Worm (Caenorhabditis elegans) whole organism, L2 larva: ENCODE data around the gene moa-1.

Experiments used
- F13H6.1 ChIP-seq: sonication (generic microtip); optimal IDR thresholded peaks from 2 replicates; lab custom pipeline; 2016; ENCODE audit warnings: missing genetic modification characterization, missing compliant biosample characterization
- R02D3.7 ChIP-seq: fragments of 150-350 bp; optimal IDR thresholded peaks from 2 replicates; lab custom pipeline; 2014; ENCODE audit warnings: missing biosample characterization, missing genetic modification characterization
- Y55F3AM.14 ChIP-seq: fragments of 200-800 bp; sonication (Bioruptor generic); optimal IDR thresholded peaks from 2 replicates; lab custom pipeline; 2018; ENCODE audit warnings: mild to moderate bottlenecking, missing genetic modification characterization, missing compliant biosample characterization
- ZK546.5 ChIP-seq: sonication (generic microtip); optimal IDR thresholded peaks from 2 replicates; lab custom pipeline; 2017; ENCODE audit warnings: missing biosample characterization, missing genetic modification characterization
- aly-2 ChIP-seq: fragments of 150-350 bp; optimal IDR thresholded peaks from 2 replicates; lab custom pipeline; 2014; ENCODE audit warnings: missing biosample characterization, missing genetic modification characterization
- ama-1 ChIP-seq: fragments of 150-350 bp; optimal IDR thresholded peaks from 2 replicates; lab custom pipeline; 2018; ENCODE audit warnings: inconsistent platforms
- blmp-1 ChIP-seq: sonication (generic microtip); optimal IDR thresholded peaks from 2 replicates; lab custom pipeline; 2017; ENCODE audit warnings: missing genetic modification characterization, mild to moderate bottlenecking, missing compliant biosample characterization, antibody characterized with exemption, moderate library complexity; ENCODE audit not compliant: insufficient read depth
- ceh-16 ChIP-seq: fragments of 150-350 bp; optimal IDR thresholded peaks from 2 replicates; lab custom pipeline; 2014; ENCODE audit warnings: missing biosample characterization, missing genetic modification characterization
- ceh-82 ChIP-seq: fragments of 150-350 bp; optimal IDR thresholded peaks from 2 replicates; lab custom pipeline; 2014; ENCODE audit warnings: missing biosample characterization, missing genetic modification characterization
- crh-2 ChIP-seq: sonication (generic microtip); optimal IDR thresholded peaks from 2 replicates; lab custom pipeline; 2017; ENCODE audit warnings: missing biosample characterization, missing genetic modification characterization
- dmd-4 ChIP-seq: sonication (generic microtip); optimal IDR thresholded peaks from 2 replicates; lab custom pipeline; 2017; ENCODE audit warnings: missing biosample characterization, missing genetic modification characterization
- elt-3 ChIP-seq: sonication (generic microtip); optimal IDR thresholded peaks from 2 replicates; lab custom pipeline; 2017; ENCODE audit warnings: missing biosample characterization, missing genetic modification characterization
- fos-1 ChIP-seq: fragments of 150-350 bp; optimal IDR thresholded peaks from 2 replicates; lab custom pipeline; 2014; ENCODE audit warnings: missing biosample characterization, missing genetic modification characterization
- lin-11 ChIP-seq: fragments of 150-350 bp; sonication (generic microtip); optimal IDR thresholded peaks from 2 replicates; lab custom pipeline; 2014; ENCODE audit warnings: missing biosample characterization, missing genetic modification characterization, inconsistent platforms, mixed read lengths
- lin-13 ChIP-seq: fragments of 150-350 bp; optimal IDR thresholded peaks from 2 replicates; lab custom pipeline; 2014; ENCODE audit warnings: missing biosample characterization, missing genetic modification reagents, missing genetic modification characterization
- lsy-2 ChIP-seq, 2 experiments: fragments of 150-350 bp in 1 of 2; sonication (generic microtip) in 1 of 2; optimal IDR thresholded peaks; 2 replicates each; lab custom pipeline; 2014 to 2017; ENCODE audit warnings: missing biosample characterization in 2 of 2, missing genetic modification characterization in 2 of 2
- mab-5 ChIP-seq: fragments of 150-350 bp; optimal IDR thresholded peaks from 2 replicates; lab custom pipeline; 2014; ENCODE audit warnings: missing biosample characterization, missing genetic modification characterization
- mbf-1 ChIP-seq: sonication (generic microtip); optimal IDR thresholded peaks from 2 replicates; lab custom pipeline; 2017; ENCODE audit warnings: missing biosample characterization, missing genetic modification characterization
- nhr-10 ChIP-seq: sonication (generic microtip); optimal IDR thresholded peaks from 2 replicates; lab custom pipeline; 2017; ENCODE audit warnings: missing biosample characterization, missing genetic modification characterization
- nhr-11 ChIP-seq: fragments of 150-350 bp; optimal IDR thresholded peaks from 2 replicates; lab custom pipeline; 2014; ENCODE audit warnings: missing biosample characterization, missing genetic modification characterization
- nhr-12 ChIP-seq: fragments of 150-350 bp; optimal IDR thresholded peaks from 2 replicates; lab custom pipeline; 2014; ENCODE audit warnings: missing biosample characterization, missing genetic modification characterization
- nhr-129 ChIP-seq: fragments of 150-350 bp; optimal IDR thresholded peaks from 2 replicates; lab custom pipeline; 2014; ENCODE audit warnings: missing biosample characterization, missing genetic modification characterization
- nhr-21 ChIP-seq: fragments of 150-350 bp; optimal IDR thresholded peaks from 2 replicates; lab custom pipeline; 2014; ENCODE audit warnings: missing biosample characterization, missing genetic modification characterization
- nhr-23 ChIP-seq: fragments of 150-350 bp; optimal IDR thresholded peaks from 2 replicates; lab custom pipeline; 2014; ENCODE audit warnings: missing biosample characterization, missing genetic modification reagents, missing genetic modification characterization
- nhr-237 ChIP-seq: fragments of 150-350 bp; optimal IDR thresholded peaks from 2 replicates; lab custom pipeline; 2014; ENCODE audit warnings: missing biosample characterization, missing genetic modification characterization
- nhr-6 ChIP-seq: fragments of 150-350 bp; optimal IDR thresholded peaks from 2 replicates; lab custom pipeline; 2014; ENCODE audit warnings: missing biosample characterization, missing genetic modification characterization
- peb-1 ChIP-seq: fragments of 150-350 bp; optimal IDR thresholded peaks from 2 replicates; lab custom pipeline; 2014; ENCODE audit warnings: missing biosample characterization, missing genetic modification characterization
- sma-3 ChIP-seq: sonication (generic microtip); optimal IDR thresholded peaks from 2 replicates; lab custom pipeline; 2016; ENCODE audit warnings: missing genetic modification reagents, missing genetic modification characterization, missing compliant biosample characterization
- sma-9 ChIP-seq, 2 experiments: fragments of 150-350 bp in 1 of 2; sonication (generic microtip) in 1 of 2; optimal IDR thresholded peaks; 2 replicates each; lab custom pipeline; 2014 to 2016; ENCODE audit warnings: missing genetic modification characterization in 2 of 2, mild to moderate bottlenecking in 1 of 2, missing biosample characterization in 1 of 2, missing compliant biosample characterization in 1 of 2, missing genetic modification reagents in 1 of 2, moderate library complexity in 1 of 2
- unc-39 ChIP-seq: fragments of 150-350 bp; optimal IDR thresholded peaks from 2 replicates; lab custom pipeline; 2014; ENCODE audit warnings: missing biosample characterization, missing genetic modification characterization
- unc-55 ChIP-seq: fragments of 150-350 bp; sonication (generic microtip); optimal IDR thresholded peaks from 3 replicates; lab custom pipeline; 2014; ENCODE audit warnings: missing biosample characterization, missing genetic modification reagents, missing genetic modification characterization
- unc-62 ChIP-seq: fragments of 150-350 bp; optimal IDR thresholded peaks from 2 replicates; lab custom pipeline; 2014; ENCODE audit warnings: missing biosample characterization, missing genetic modification reagents, missing genetic modification characterization
- zag-1 ChIP-seq: fragments of 150-350 bp; optimal IDR thresholded peaks from 2 replicates; lab custom pipeline; 2014; ENCODE audit warnings: missing biosample characterization, missing genetic modification characterization
- ztf-1 ChIP-seq: fragments of 200-800 bp; sonication (Bioruptor generic); conservative IDR thresholded peaks from 2 replicates; pipeline ENCODE4 v1.3.6; 2022; ENCODE audit warnings: missing genetic modification characterization, missing compliant biosample characterization
- ztf-11 ChIP-seq: sonication (generic microtip); optimal IDR thresholded peaks from 2 replicates; lab custom pipeline; 2017; ENCODE audit warnings: missing biosample characterization, missing genetic modification characterization
- ztf-4 ChIP-seq: fragments of 150-350 bp; optimal IDR thresholded peaks from 2 replicates; lab custom pipeline; 2014; ENCODE audit warnings: missing biosample characterization, missing genetic modification characterization

Gene moa-1

DNA sequence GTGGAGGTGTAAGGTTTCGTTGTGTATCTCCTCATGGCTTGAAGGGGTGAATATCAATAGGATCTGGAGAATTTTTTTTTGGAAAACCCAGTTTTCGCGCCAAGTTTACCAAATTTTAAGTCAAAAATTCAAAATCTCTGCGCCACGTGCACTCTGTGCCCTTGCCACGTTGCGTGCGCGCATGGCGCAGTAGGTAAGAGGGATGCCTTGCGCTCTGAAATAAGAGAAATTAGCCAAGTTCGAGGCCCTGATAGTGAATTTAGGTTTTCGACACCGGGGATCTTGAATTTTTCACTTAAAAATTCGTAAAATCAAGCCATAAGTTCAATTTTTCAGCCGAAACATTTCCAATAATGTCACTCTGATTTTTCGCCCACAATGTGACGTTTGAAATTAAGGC, 11.8 kb upstream of the moa-1 start:
- no peak for TF ChIP-seq fos-1 (tag; lab: Kevin White, UChicago)
- TF ChIP-seq nhr-12 (tag; lab: Kevin White, UChicago) = no peak
- TF ChIP-seq F13H6.1 = no peak
- no peak for TF ChIP-seq unc-55 (GFP tag; lab: Kevin White, UChicago)
- TF ChIP-seq Y55F3AM.14 (GFP tag; lab: Kevin White, UChicago) = no peak
- no peak for TF ChIP-seq nhr-11
- TF ChIP-seq sma-3 (GFP tag; lab: Kevin White, UChicago) = no peak
- no peak for TF ChIP-seq elt-3
- TF ChIP-seq nhr-10 = no peak
- no peak for TF ChIP-seq nhr-23
- no peak for TF ChIP-seq nhr-237
- TF ChIP-seq mbf-1 (tag; lab: Kevin White, UChicago) = no peak
- no peak for TF ChIP-seq peb-1 (tag; lab: Kevin White, UChicago)
- no peak for TF ChIP-seq crh-2 (tag; lab: Kevin White, UChicago)
- no peak for TF ChIP-seq ama-1 (lab: Kevin White, UChicago)
- no peak for TF ChIP-seq nhr-6
- no peak for TF ChIP-seq unc-39 (tag; lab: Kevin White, UChicago)
- TF ChIP-seq ceh-16 (tag; lab: Kevin White, UChicago) = no peak
- TF ChIP-seq ztf-1 (GFP tag; lab: Robert Waterston, UW) = no peak
- no peak for TF ChIP-seq sma-9 (GFP tag; optimal IDR thresholded peaks at IDR 0.05; lab: Kevin White, UChicago)
- TF ChIP-seq sma-9 (tag; optimal IDR thresholded peaks at IDR 0.05; lab: Kevin White, UChicago) = no peak
- TF ChIP-seq, all 48 proteins: peak for 0

DNA sequence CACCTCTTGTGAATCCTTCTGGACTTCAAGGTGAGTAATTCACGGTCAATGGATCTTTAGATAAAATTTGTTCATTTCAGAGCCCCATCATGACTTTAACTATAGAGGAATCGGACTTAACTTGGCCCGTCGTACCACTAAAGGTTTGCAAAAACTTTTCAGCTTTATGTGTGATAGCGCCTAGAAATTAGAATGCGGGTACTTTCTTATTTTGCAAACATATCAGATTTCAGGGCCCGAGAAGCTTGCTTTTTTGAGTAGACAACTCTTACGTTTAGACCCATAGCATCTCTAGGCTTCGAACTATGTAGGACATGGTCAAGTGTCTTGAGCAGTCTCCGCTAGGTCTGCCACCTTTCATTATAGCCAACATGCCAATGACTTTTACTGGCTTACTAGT, 7.7 kb upstream of the moa-1 start:
- TF ChIP-seq sma-3 (GFP tag; lab: Kevin White, UChicago) = no peak

DNA sequence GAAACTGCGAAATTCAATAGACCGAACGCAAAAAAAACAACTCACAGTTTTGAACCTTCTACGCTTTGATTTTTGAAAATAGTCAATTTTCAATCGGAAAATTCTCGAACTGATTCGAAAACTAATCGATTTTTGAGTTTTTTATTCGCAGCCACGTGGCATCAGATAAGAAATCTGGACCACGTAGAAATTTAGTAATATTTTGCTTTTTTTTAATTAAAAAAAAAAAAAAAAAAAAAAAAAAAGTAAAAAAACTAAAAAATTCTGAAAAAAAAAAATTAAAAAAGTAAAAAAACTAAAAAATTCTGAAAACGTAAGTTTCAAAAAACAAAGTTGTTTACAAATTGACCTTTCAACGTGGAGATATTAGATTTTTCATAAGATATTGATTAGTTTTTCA, 6.9 kb upstream of the moa-1 start, which contains the start of gene R155.3:
R155.3 (minus strand) TSS at position 101 of the 400 bp plus-strand sequence.
- TF ChIP-seq sma-3 (GFP tag; lab: Kevin White, UChicago) = no peak
- no peak for TF ChIP-seq sma-9 (GFP tag; optimal IDR thresholded peaks at IDR 0.05; lab: Kevin White, UChicago)
- no peak for TF ChIP-seq sma-9 (tag; optimal IDR thresholded peaks at IDR 0.05; lab: Kevin White, UChicago)
- no peak for TF ChIP-seq nhr-11
- no peak for TF ChIP-seq nhr-10
- no peak for TF ChIP-seq lin-13 (GFP tag; lab: Kevin White, UChicago)
- no peak for TF ChIP-seq fos-1 (tag; lab: Kevin White, UChicago)
- TF ChIP-seq, all 48 proteins: peak for 0

DNA sequence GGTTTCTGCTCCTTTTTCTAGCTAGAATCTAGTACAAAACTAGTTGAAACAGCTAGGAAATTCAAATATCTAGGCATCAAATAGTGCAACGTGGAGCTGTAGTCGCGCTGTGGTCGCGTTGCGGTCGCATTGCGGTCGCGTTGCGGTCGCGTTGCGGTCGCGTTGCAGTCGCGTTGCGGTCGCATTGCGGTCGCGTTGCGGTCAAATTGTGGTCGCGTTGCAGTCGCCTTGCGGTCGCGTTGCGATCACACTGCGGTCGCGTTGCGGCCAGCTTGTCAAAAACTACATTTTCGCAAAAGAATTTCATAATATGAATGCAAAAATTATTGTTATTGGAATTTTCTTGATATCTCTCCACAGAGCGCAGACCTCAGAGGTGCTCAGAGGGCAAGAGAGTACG, 6.3 kb upstream of the moa-1 start:
- TF ChIP-seq unc-62 = no peak
- TF ChIP-seq R02D3.7 (tag; lab: Kevin White, UChicago) = no peak
- TF ChIP-seq ZK546.5 (tag; lab: Kevin White, UChicago) = no peak
- TF ChIP-seq nhr-129 (tag; lab: Kevin White, UChicago) = no peak
- no peak for TF ChIP-seq nhr-12 (tag; lab: Kevin White, UChicago)
- no peak for TF ChIP-seq aly-2 (tag; lab: Kevin White, UChicago)
- TF ChIP-seq, all 48 proteins: peak for 0

DNA sequence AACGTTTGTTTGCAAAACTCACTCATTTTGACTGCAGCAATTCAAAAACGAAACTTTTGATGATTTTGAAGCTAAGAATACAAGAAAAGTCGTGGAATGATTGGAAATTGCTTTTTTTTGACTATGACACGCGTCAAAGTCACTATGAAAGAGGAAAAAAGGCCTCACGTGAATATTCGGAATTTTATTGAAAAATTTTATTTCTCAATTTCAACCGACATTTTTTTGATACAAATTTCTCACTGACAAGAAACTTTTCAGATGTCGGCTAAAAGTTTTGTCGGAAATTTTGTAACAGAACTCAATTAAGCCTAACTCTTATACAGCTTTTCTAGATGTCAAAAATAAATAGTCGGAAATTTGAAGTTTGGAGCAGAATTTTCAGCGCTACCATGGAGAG, 731 bp upstream of the moa-1 start, which contains the start of gene R155.5:
R155.5 (minus strand) TSS at position 101 of the 400 bp plus-strand sequence.
- TF ChIP-seq lsy-2 (tag; optimal IDR thresholded peaks at IDR 0.05; lab: Kevin White, UChicago) = no peak

DNA sequence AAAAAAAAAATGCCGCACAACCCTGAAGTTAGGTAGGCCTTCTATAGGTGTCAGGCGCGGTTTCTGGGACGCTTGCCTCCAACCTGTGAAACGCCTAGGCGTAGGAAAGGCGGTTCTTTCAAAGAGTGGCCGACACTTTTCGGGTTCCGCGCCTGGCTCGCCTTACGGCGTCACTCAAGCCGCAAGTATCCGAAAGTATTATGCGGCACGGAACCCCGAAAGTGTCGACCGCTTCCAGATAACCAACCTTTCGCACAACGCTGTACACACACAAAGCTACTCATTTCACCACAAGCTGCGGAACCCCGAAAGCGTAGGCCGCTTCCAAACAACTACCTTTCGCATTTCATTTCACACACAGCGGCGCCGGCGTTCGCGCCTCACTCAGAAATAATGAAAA, 6.6 kb downstream of the moa-1 start:
- TF ChIP-seq sma-9 (GFP tag; optimal IDR thresholded peaks at IDR 0.05; lab: Kevin White, UChicago) (no peak), sma-9 (tag; optimal IDR thresholded peaks at IDR 0.05; lab: Kevin White, UChicago) (no peak), ceh-82 (tag; lab: Kevin White, UChicago) (no peak), lin-11 (no peak), ztf-4 (tag; lab: Kevin White, UChicago) (no peak), dmd-4 (tag; lab: Kevin White, UChicago) (no peak), mab-5 (tag; lab: Kevin White, UChicago) (no peak), nhr-11 (no peak), blmp-1 (no peak), nhr-237 (no peak), elt-3 (no peak), F13H6.1 (no peak), fos-1 (tag; lab: Kevin White, UChicago) (no peak), ztf-11 (tag; lab: Kevin White, UChicago) (no peak), nhr-21 (tag; lab: Kevin White, UChicago) (no peak), unc-39 (tag; lab: Kevin White, UChicago) (no peak), nhr-12 (tag; lab: Kevin White, UChicago) (no peak), peb-1 (tag; lab: Kevin White, UChicago) (no peak), zag-1 (no peak), nhr-10 (no peak)
